Fruit fly (Drosophila melanogaster): ENCODE data around the gene Aos1.
A peak's percentile ranks its signal among the peaks of the same experiment; 100 is the strongest.

Aos1 gene

DNA sequence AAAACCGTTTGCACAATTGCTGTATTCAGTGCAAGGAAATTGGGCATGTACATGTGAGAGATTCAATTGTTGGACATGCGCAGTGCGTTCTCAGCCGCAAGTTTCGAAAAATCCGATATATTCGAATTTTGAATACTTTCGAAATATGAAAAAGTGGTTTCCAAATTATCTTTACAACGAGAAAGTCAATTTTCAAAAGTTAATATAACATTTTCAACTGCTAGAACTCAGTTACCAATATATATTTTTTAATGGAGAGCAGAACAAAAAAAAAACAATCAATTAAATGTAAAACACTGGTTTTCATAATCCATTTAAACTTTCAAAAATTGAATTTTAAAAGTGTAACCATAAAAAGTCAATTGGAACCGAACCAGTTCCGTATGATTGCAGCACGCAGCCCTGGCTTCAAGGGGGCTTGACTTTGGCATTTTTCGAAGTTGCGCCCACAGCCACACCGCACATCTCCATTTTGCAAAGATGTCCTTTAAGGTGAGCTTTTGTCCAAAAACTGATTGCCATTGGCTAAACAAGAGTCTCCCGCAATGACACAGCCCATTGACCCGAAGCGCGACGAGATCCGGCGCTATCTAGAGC, 11.1 kb downstream of the Aos1 start, which contains the start of the genes Scgbeta and CG17202 (continued):
- TF ChIP-seq bbx (GFP tag; IDR thresholded peaks at IDR 0.05; ENCODE audit: partially characterized antibody) (no peak), CG2116 (GFP tag; optimal IDR thresholded peaks at IDR 0.05) (peak; percentile 7), CG11560 (tag; IDR thresholded peaks at IDR 0.05) (no peak), schlank (tag; optimal IDR thresholded peaks at IDR 0.05) (no peak), tup (GFP tag; optimal IDR thresholded peaks at IDR 0.05) (no peak), oc (tag; optimal IDR thresholded peaks at IDR 0.05) (no peak), Sox102F (GFP tag; optimal IDR thresholded peaks at IDR 0.05) (no peak), Nf-YC (tag; optimal IDR thresholded peaks at IDR 0.05) (no peak), eyg (GFP tag; optimal IDR thresholded peaks at IDR 0.05) (no peak), CG10366 (GFP tag; IDR thresholded peaks at IDR 0.05) (no peak), Oaz (GFP tag; IDR thresholded peaks at IDR 0.05) (no peak), CG6254 (GFP tag; optimal IDR thresholded peaks at IDR 0.05) (no peak), cwo (GFP tag; optimal IDR thresholded peaks at IDR 0.05) (no peak), cas (GFP tag; IDR thresholded peaks at IDR 0.05) (no peak), kni (GFP tag; optimal IDR thresholded peaks at IDR 0.05) (no peak), slp2 (GFP tag; optimal IDR thresholded peaks at IDR 0.05) (no peak), Dbx (GFP tag; IDR thresholded peaks at IDR 0.05) (0 out of 3 replicates have a peak, but pooled peaks have one; percentile 27), mam (GFP tag; optimal IDR thresholded peaks at IDR 0.05) (peak; percentile 28), CG31388 (GFP tag; optimal IDR thresholded peaks at IDR 0.05) (no peak), CG8281 (tag; optimal IDR thresholded peaks at IDR 0.05) (no peak), Scr (GFP tag; IDR thresholded peaks at IDR 0.05; ENCODE audit: partially characterized antibody) (no peak), CG11695 (GFP tag; IDR thresholded peaks at IDR 0.05) (no peak), Asciz (GFP tag; optimal IDR thresholded peaks at IDR 0.05) (no peak), nerfin-2 (GFP tag; IDR thresholded peaks at IDR 0.05; ENCODE audit: partially characterized antibody) (no peak), CG13775 (GFP tag; optimal IDR thresholded peaks at IDR 0.05) (no peak), sr (GFP tag; IDR thresholded peaks at IDR 0.05) (no peak), CG31365 (tag; optimal IDR thresholded peaks at IDR 0.05) (no peak), nau (GFP tag; optimal IDR thresholded peaks at IDR 0.05) (no peak), ap (GFP tag; IDR thresholded peaks at IDR 0.05) (no peak), crp (GFP tag; optimal IDR thresholded peaks at IDR 0.05) (peak in 1 of 2 experiments; percentile 11), Sry-β (GFP tag; optimal IDR thresholded peaks at IDR 0.05) (no peak), Doc2 (GFP tag; IDR thresholded peaks at IDR 0.05) (no peak), CG10431 (GFP tag; optimal IDR thresholded peaks at IDR 0.05) (no peak), twi (tag; optimal IDR thresholded peaks at IDR 0.05) (no peak), Xrp1 (GFP tag; IDR thresholded peaks at IDR 0.05) (no peak), Vsx1 (GFP tag; optimal IDR thresholded peaks at IDR 0.05) (no peak), CG14014 (GFP tag; IDR thresholded peaks at IDR 0.05) (peak; percentile 35; the same call in 1 of the 2 replicates), CG3163 (GFP tag; optimal IDR thresholded peaks at IDR 0.05) (no peak), tx (GFP tag; optimal IDR thresholded peaks at IDR 0.05) (no peak), Hr3 (GFP tag; optimal IDR thresholded peaks at IDR 0.05) (no peak), CG15696 (tag; optimal IDR thresholded peaks at IDR 0.05) (no peak), Eip74EF (GFP tag; optimal IDR thresholded peaks at IDR 0.05) (no peak), D19B (GFP tag; optimal IDR thresholded peaks at IDR 0.05) (no peak), Pdp1 (GFP tag; optimal IDR thresholded peaks at IDR 0.05) (no peak), CG1832 (GFP tag; optimal IDR thresholded peaks at IDR 0.05) (no peak), CG17802 (tag; optimal IDR thresholded peaks at IDR 0.05) (no peak), CG12071 (GFP tag; optimal IDR thresholded peaks at IDR 0.05) (no peak), Aef1 (GFP tag; IDR thresholded peaks at IDR 0.05) (no peak), CoRest (tag; optimal IDR thresholded peaks at IDR 0.05) (peak; percentile 54)
